Fruit fly (Drosophila melanogaster): ENCODE measurements around the gene Arl2.

Gene Arl2

dm6 chr3R:8316344-8317105, 24.4 kb upstream of the Arl2 start, which contains the start of gene Coq2 (continued):
- TF ChIP-seq Dip2 (GFP tag; IDR thresholded peaks at IDR 0.05): no peak
- no peak for TF ChIP-seq Hr51 (GFP tag; optimal IDR thresholded peaks at IDR 0.05)
- no peak for TF ChIP-seq CG13424 (tag; optimal IDR thresholded peaks at IDR 0.05)
- TF ChIP-seq Dbx (GFP tag; IDR thresholded peaks at IDR 0.05): 0 out of 3 replicates have a peak, but pooled peaks have one; percentile 13
- peak; percentile 84 for TF ChIP-seq CG2116 (GFP tag; optimal IDR thresholded peaks at IDR 0.05)
- TF ChIP-seq pzg (GFP tag; optimal IDR thresholded peaks at IDR 0.05): peak; percentile 74
- peak; percentile 93 for TF ChIP-seq Dp (GFP tag; optimal IDR thresholded peaks at IDR 0.05)
- peak; percentile 42 for TF ChIP-seq Ets97D (GFP tag; optimal IDR thresholded peaks at IDR 0.05)
- TF ChIP-seq CG9797 (GFP tag; optimal IDR thresholded peaks at IDR 0.05): peak; percentile 16
- peak; percentile 25 for TF ChIP-seq CG2120 (GFP tag; optimal IDR thresholded peaks at IDR 0.05)
- no peak for TF ChIP-seq mam (GFP tag; optimal IDR thresholded peaks at IDR 0.05)
- TF ChIP-seq Xbp1 (GFP tag; optimal IDR thresholded peaks at IDR 0.05): peak; percentile 2
- TF ChIP-seq CG32767 (GFP tag; IDR thresholded peaks at IDR 0.05): no peak
- TF ChIP-seq bsh (GFP tag; optimal IDR thresholded peaks at IDR 0.05): no peak
- TF ChIP-seq CG8290 (GFP tag; optimal IDR thresholded peaks at IDR 0.05): no peak
- no peak for TF ChIP-seq CG8290 (tag; optimal IDR thresholded peaks at IDR 0.05)
- no peak for TF ChIP-seq Kr (GFP tag; optimal IDR thresholded peaks at IDR 0.05)
- TF ChIP-seq Med (GFP tag): peak; percentile 79
- 0 out of 3 replicates have a peak, but pooled peaks have one; percentile 8 for TF ChIP-seq CG34224 (GFP tag; IDR thresholded peaks at IDR 0.05; ENCODE audit: partially characterized antibody)
- TF ChIP-seq CG13287 (GFP tag; IDR thresholded peaks at IDR 0.05; ENCODE audit: partially characterized antibody): peak; percentile 44; the same call in 1 of the 2 replicates
- no peak for TF ChIP-seq HLHmδ (GFP tag; optimal IDR thresholded peaks at IDR 0.05)
- TF ChIP-seq Lhr (GFP tag; optimal IDR thresholded peaks at IDR 0.05): peak; percentile 88
- TF ChIP-seq GATAe (GFP tag; conservative IDR thresholded peaks at IDR 0.05): peak; percentile 24; the same call in 1 of the 2 replicates
- peak; percentile 82 for TF ChIP-seq MBD-R2 (GFP tag; IDR thresholded peaks at IDR 0.05)
- peak; percentile 96 for TF ChIP-seq E2f2 (GFP tag; IDR thresholded peaks at IDR 0.05)
- peak; percentile 25 for TF ChIP-seq CG12659 (GFP tag; optimal IDR thresholded peaks at IDR 0.05)
- TF ChIP-seq CG4617 (GFP tag; optimal IDR thresholded peaks at IDR 0.05; ENCODE audit: borderline replicate concordance): peak; percentile 65
- TF ChIP-seq usp (GFP tag; optimal IDR thresholded peaks at IDR 0.05): no peak
- peak; percentile 15 for TF ChIP-seq pita (GFP tag; optimal IDR thresholded peaks at IDR 0.05)
- peak; percentile 25; the same call in 1 of the 2 replicates for TF ChIP-seq slbo (GFP tag; IDR thresholded peaks at IDR 0.05)
- peak; percentile 29; the same call in 1 of the 2 replicates for TF ChIP-seq vvl (GFP tag; IDR thresholded peaks at IDR 0.05)
- peak; percentile 59 for TF ChIP-seq Nf-YC (tag; optimal IDR thresholded peaks at IDR 0.05)
- peak; percentile 100 for TF ChIP-seq MTF-1 (GFP tag; optimal IDR thresholded peaks at IDR 0.05; ENCODE audit: borderline replicate concordance)
- TF ChIP-seq Sin3A (optimal IDR thresholded peaks at IDR 0.05): peak; percentile 8
- TF ChIP-seq phol (tag; optimal IDR thresholded peaks at IDR 0.05): peak; percentile 25
- TF ChIP-seq CG33213 (GFP tag; optimal IDR thresholded peaks at IDR 0.05): peak; percentile 21
- TF ChIP-seq Pdp1 (GFP tag; optimal IDR thresholded peaks at IDR 0.05): peak in 1 of 2 experiments; percentile 18
- TF ChIP-seq insv (GFP tag; optimal IDR thresholded peaks at IDR 0.05): peak in 1 of 2 experiments; percentile 93
- peak; percentile 53 for TF ChIP-seq CTCF (GFP tag; optimal IDR thresholded peaks at IDR 0.05)
- no peak for TF ChIP-seq CG34422 (GFP tag; IDR thresholded peaks at IDR 0.05)
- TF ChIP-seq knrl (GFP tag; IDR thresholded peaks at IDR 0.05; ENCODE audit: partially characterized antibody): peak; percentile 28; the same call in 1 of the 3 replicates
- TF ChIP-seq CG31365 (tag; optimal IDR thresholded peaks at IDR 0.05): peak; percentile 30
- TF ChIP-seq CG15514 (GFP tag; optimal IDR thresholded peaks at IDR 0.05): peak; percentile 60
- TF ChIP-seq B-H1 (GFP tag; IDR thresholded peaks at IDR 0.05): no peak
- peak; percentile 46 for TF ChIP-seq BEAF-32 (GFP tag; optimal IDR thresholded peaks at IDR 0.05)
- TF ChIP-seq CG17912 (GFP tag; optimal IDR thresholded peaks at IDR 0.05): no peak
- TF ChIP-seq ewg (GFP tag; optimal IDR thresholded peaks at IDR 0.05): peak; percentile 38
- peak; percentile 52 for TF ChIP-seq MESR4 (GFP tag; optimal IDR thresholded peaks at IDR 0.05)

All from whole organism, embryonic.